Fruit fly (Drosophila melanogaster): ENCODE results near the gene Pdk1.

Gene Pdk1

dm6 chr3L:184251-184650, 55.0 kb downstream of the Pdk1 start, which contains the start of the genes CG34140, Mkp and Mtch (continued):
- peak; percentile 94 for TF ChIP-seq Xbp1 (GFP tag; optimal IDR thresholded peaks at IDR 0.05)
- TF ChIP-seq wdn (GFP tag; IDR thresholded peaks at IDR 0.05): peak; percentile 67; the same call in 1 of the 2 replicates
- peak; percentile 89 for TF ChIP-seq phol (tag; optimal IDR thresholded peaks at IDR 0.05)
- peak; percentile 74 for TF ChIP-seq trh (GFP tag; optimal IDR thresholded peaks at IDR 0.05)
- TF ChIP-seq CG3838 (GFP tag; optimal IDR thresholded peaks at IDR 0.05): peak; percentile 63
- TF ChIP-seq gce (GFP tag; IDR thresholded peaks at IDR 0.05): 0 out of 3 replicates have a peak, but pooled peaks have one; percentile 7
- TF ChIP-seq Opbp (GFP tag; IDR thresholded peaks at IDR 0.05; ENCODE audit: partially characterized antibody): peak; percentile 82
- no peak for TF ChIP-seq caup (GFP tag; optimal IDR thresholded peaks at IDR 0.05; ENCODE audit: severe bottlenecking)
- no peak for TF ChIP-seq CG12071 (GFP tag; optimal IDR thresholded peaks at IDR 0.05)
- peak; percentile 57 for TF ChIP-seq eyg (GFP tag; optimal IDR thresholded peaks at IDR 0.05)
- TF ChIP-seq CG3281 (GFP tag; optimal IDR thresholded peaks at IDR 0.05): no peak
- peak; percentile 65 for TF ChIP-seq CG11085 (GFP tag; IDR thresholded peaks at IDR 0.05)
- TF ChIP-seq otp (GFP tag; IDR thresholded peaks at IDR 0.05): peak; percentile 49; the same call in 1 of the 3 replicates
- TF ChIP-seq tll (GFP tag; optimal IDR thresholded peaks at IDR 0.05): no peak
- peak; percentile 82 for TF ChIP-seq CG4820 (GFP tag; optimal IDR thresholded peaks at IDR 0.05)
- TF ChIP-seq Rx (GFP tag; IDR thresholded peaks at IDR 0.05): peak; percentile 76
- TF ChIP-seq CG7928 (GFP tag; optimal IDR thresholded peaks at IDR 0.05): no peak
- peak; percentile 79 for TF ChIP-seq Camta (GFP tag; optimal IDR thresholded peaks at IDR 0.05)
- TF ChIP-seq crp (GFP tag; optimal IDR thresholded peaks at IDR 0.05): peak; percentile 38 to 85
- peak; percentile 74 for TF ChIP-seq CG1233 (GFP tag; optimal IDR thresholded peaks at IDR 0.05)
- TF ChIP-seq crol (GFP tag; IDR thresholded peaks at IDR 0.05): no peak
- peak; percentile 88 for TF ChIP-seq ERR (GFP tag; optimal IDR thresholded peaks at IDR 0.05)
- no peak for TF ChIP-seq pan (optimal IDR thresholded peaks at IDR 0.05)
- TF ChIP-seq pan (GFP tag; optimal IDR thresholded peaks at IDR 0.05 in 1 of 2, IDR thresholded peaks at IDR 0.05 in 1 of 2): peak in 1 of 2 experiments; percentile 80
- no peak for TF ChIP-seq Dip2 (GFP tag; IDR thresholded peaks at IDR 0.05)
- peak; percentile 76 for TF ChIP-seq rib (GFP tag; IDR thresholded peaks at IDR 0.05)
- peak; percentile 83 for TF ChIP-seq CG12104 (GFP tag; optimal IDR thresholded peaks at IDR 0.05)
- peak; percentile 94 for TF ChIP-seq row (GFP tag; IDR thresholded peaks at IDR 0.05)
- TF ChIP-seq Spps (tag; optimal IDR thresholded peaks at IDR 0.05): peak; percentile 66
- peak; percentile 18 for TF ChIP-seq pfk (GFP tag; optimal IDR thresholded peaks at IDR 0.05)
- no peak for TF ChIP-seq schlank (tag; optimal IDR thresholded peaks at IDR 0.05)
- TF ChIP-seq CkIIα-i1 (GFP tag; IDR thresholded peaks at IDR 0.05): no peak
- no peak for TF ChIP-seq Blimp-1 (GFP tag; optimal IDR thresholded peaks at IDR 0.05)
- peak; percentile 85 for TF ChIP-seq Hr3 (GFP tag; optimal IDR thresholded peaks at IDR 0.05)
- peak; percentile 92 for TF ChIP-seq CG9932 (GFP tag; IDR thresholded peaks at IDR 0.05)
- peak; percentile 91 for TF ChIP-seq inv (GFP tag; IDR thresholded peaks at IDR 0.05; ENCODE audit: partially characterized antibody)
- peak; percentile 26 for TF ChIP-seq MTF-1 (GFP tag; optimal IDR thresholded peaks at IDR 0.05; ENCODE audit: borderline replicate concordance)
- TF ChIP-seq CG13775 (GFP tag; optimal IDR thresholded peaks at IDR 0.05): peak; percentile 87
- peak; percentile 86 for TF ChIP-seq CG18476 (GFP tag; optimal IDR thresholded peaks at IDR 0.05)
- 0 out of 3 replicates have a peak, but pooled peaks have one; percentile 3 for TF ChIP-seq sr (GFP tag; IDR thresholded peaks at IDR 0.05)
- TF ChIP-seq sd (tag; optimal IDR thresholded peaks at IDR 0.05): no peak
- TF ChIP-seq CG1832 (GFP tag; optimal IDR thresholded peaks at IDR 0.05): no peak
- TF ChIP-seq Sin3A (optimal IDR thresholded peaks at IDR 0.05): peak; percentile 96
- peak; percentile 71 for TF ChIP-seq CG17328 (GFP tag; IDR thresholded peaks at IDR 0.05)
- TF ChIP-seq croc (GFP tag; conservative IDR thresholded peaks at IDR 0.05): peak; percentile 59
- 0 out of 2 replicates have a peak, but pooled peaks have one; percentile 26 for TF ChIP-seq CG10321 (GFP tag; IDR thresholded peaks at IDR 0.05)
- TF ChIP-seq Oaz (GFP tag; IDR thresholded peaks at IDR 0.05): 0 out of 2 replicates have a peak, but pooled peaks have one; percentile 39
- TF ChIP-seq Rfx (GFP tag; IDR thresholded peaks at IDR 0.05): peak; percentile 87
- TF ChIP-seq Hr78 (GFP tag; optimal IDR thresholded peaks at IDR 0.05): no peak
- TF ChIP-seq Nf-YA (GFP tag; IDR thresholded peaks at IDR 0.05): no peak
- TF ChIP-seq Sry-δ (GFP tag; optimal IDR thresholded peaks at IDR 0.05): peak; percentile 99

All from whole organism, embryonic.